Worm (Caenorhabditis elegans): ENCODE results near the gene K11D9.3.

Gene K11D9.3

ce11 chrIII:10818364-10818763 is 16.4 kb upstream of the K11D9.3 start (continued):
- no peak for TF ChIP-seq nhr-111 (GFP tag; optimal IDR thresholded peaks at IDR 0.05)
- peak in 1 of 2 experiments; percentile 23 for TF ChIP-seq hif-1 (tag; optimal IDR thresholded peaks at IDR 0.05)
- TF ChIP-seq ctbp-1 (GFP tag; IDR thresholded peaks at IDR 0.05): peak; percentile 62; the same call in 1 of the 2 replicates
- no peak for TF ChIP-seq pha-4 (GFP tag; IDR thresholded peaks at IDR 0.05)
- peak; percentile 36 for TF ChIP-seq pha-4 (tag; optimal IDR thresholded peaks at IDR 0.05)
- TF ChIP-seq hmg-1.1 (GFP tag; IDR thresholded peaks at IDR 0.05): peak; percentile 52
- 0 out of 2 replicates have a peak, but pooled peaks have one; percentile 43 for TF ChIP-seq egl-43 (GFP tag; IDR thresholded peaks at IDR 0.05)
- 0 out of 2 replicates have a peak, but pooled peaks have one; percentile 37 for TF ChIP-seq tra-1 (GFP tag; IDR thresholded peaks at IDR 0.05)
- peak; percentile 10 for TF ChIP-seq pqm-1 (tag; optimal IDR thresholded peaks at IDR 0.05)
- no peak for TF ChIP-seq daf-16 (GFP tag; optimal IDR thresholded peaks at IDR 0.05)
- TF ChIP-seq daf-16 (tag; optimal IDR thresholded peaks at IDR 0.05): peak; percentile 21
- peak; percentile 32; the same call in 1 of the 2 replicates for TF ChIP-seq set-16 (GFP tag; IDR thresholded peaks at IDR 0.05)
- peak; percentile 64 for TF ChIP-seq nhr-11 (tag; optimal IDR thresholded peaks at IDR 0.05)
- 0 out of 2 replicates have a peak, but pooled peaks have one; percentile 53 for TF ChIP-seq zfp-3 (GFP tag; conservative IDR thresholded peaks at IDR 0.05)
- peak; percentile 39; the same call in 1 of the 2 replicates for TF ChIP-seq dmd-6 (GFP tag; IDR thresholded peaks at IDR 0.05)
- TF ChIP-seq mdt-29 (GFP tag; IDR thresholded peaks at IDR 0.05): peak; percentile 43; the same call in 1 of the 2 replicates
- no peak for TF ChIP-seq D1046.2 (GFP tag; IDR thresholded peaks at IDR 0.05)
- peak; percentile 58 for TF ChIP-seq hlh-30 (tag; optimal IDR thresholded peaks at IDR 0.05; ENCODE audit: insufficient read depth)

ce11 chrIII:10816800-10817418 is 14.9 kb upstream of the K11D9.3 start, which contains the start of gene sca-1:
Gene sca-1, minus strand, starts transcription at chrIII:10816850.
- TF ChIP-seq jun-1 (tag; optimal IDR thresholded peaks at IDR 0.05): no peak
- peak; percentile 33; the same call in 1 of the 2 replicates for TF ChIP-seq egl-43 (GFP tag; IDR thresholded peaks at IDR 0.05)
- no peak for TF ChIP-seq spr-1 (tag; optimal IDR thresholded peaks at IDR 0.05)
- 0 out of 2 replicates have a peak, but pooled peaks have one; percentile 13 for TF ChIP-seq T26A8.4 (GFP tag; IDR thresholded peaks at IDR 0.05)
- peak in 1 of 2 experiments; percentile 20 for TF ChIP-seq daf-16 (GFP tag; optimal IDR thresholded peaks at IDR 0.05)
- no peak for TF ChIP-seq daf-16 (tag; optimal IDR thresholded peaks at IDR 0.05)
- peak; percentile 48 for TF ChIP-seq hlh-11 (tag; optimal IDR thresholded peaks at IDR 0.05)
- TF ChIP-seq madf-5 (GFP tag; IDR thresholded peaks at IDR 0.05): 0 out of 4 replicates have a peak, but pooled peaks of 1 of the 2 experiments have one; percentile 61
- TF ChIP-seq set-16 (GFP tag; IDR thresholded peaks at IDR 0.05): peak; percentile 89
- TF ChIP-seq aha-1 (tag): peak; percentile 75
- no peak for TF ChIP-seq ztf-7 (tag; optimal IDR thresholded peaks at IDR 0.05)
- TF ChIP-seq dmd-9 (GFP tag; IDR thresholded peaks at IDR 0.05): 0 out of 2 replicates have a peak, but pooled peaks have one; percentile 7
- no peak for TF ChIP-seq mxl-2 (GFP tag; conservative IDR thresholded peaks at IDR 0.05)
- TF ChIP-seq D1046.2 (GFP tag; IDR thresholded peaks at IDR 0.05): 0 out of 2 replicates have a peak, but pooled peaks have one; percentile 9
- no peak for TF ChIP-seq daf-19 (GFP tag; conservative IDR thresholded peaks at IDR 0.05)
- TF ChIP-seq ZK546.5 (tag; optimal IDR thresholded peaks at IDR 0.05): no peak
- TF ChIP-seq gei-8 (GFP tag; optimal IDR thresholded peaks at IDR 0.05): no peak

ce11 chrIII:10816045-10816444 is 14.0 kb upstream of the K11D9.3 start:
- TF ChIP-seq spr-1 (tag; optimal IDR thresholded peaks at IDR 0.05) (no peak), fos-1 (tag; optimal IDR thresholded peaks at IDR 0.05) (no peak), zfp-3 (GFP tag; conservative IDR thresholded peaks at IDR 0.05) (no peak), nhr-111 (GFP tag; optimal IDR thresholded peaks at IDR 0.05) (no peak), mxl-2 (GFP tag; conservative IDR thresholded peaks at IDR 0.05) (no peak), aha-1 (tag) (peak; percentile 24), tag-97 (GFP tag; IDR thresholded peaks at IDR 0.05) (no peak), hlh-11 (tag; optimal IDR thresholded peaks at IDR 0.05) (no peak), daf-16 (GFP tag; optimal IDR thresholded peaks at IDR 0.05) (peak in 1 of 2 experiments; percentile 42), daf-16 (tag; optimal IDR thresholded peaks at IDR 0.05) (no peak), nhr-11 (tag; optimal IDR thresholded peaks at IDR 0.05) (peak; percentile 63), zag-1 (tag; optimal IDR thresholded peaks at IDR 0.05) (no peak), gei-8 (GFP tag; optimal IDR thresholded peaks at IDR 0.05) (no peak), nhr-76 (tag; optimal IDR thresholded peaks at IDR 0.05) (no peak)

All from whole organism, L4 larva.